Worm (Caenorhabditis elegans) whole organism, late embryonic: ENCODE measurements around the gene C10A4.13.
"Not testable (repeated sequence)": the region's sequence is repeated elsewhere in the genome, so short reads cannot be mapped to it uniquely, and the experiment has no call there.

ENCODE experiments used
- Y22D7AL.16 ChIP-seq: sonication (generic microtip); optimal IDR thresholded peaks from 2 replicates; lab custom pipeline; 2016; ENCODE audit warnings: missing genetic modification characterization, missing compliant biosample characterization
- ama-1 ChIP-seq: fragments of 150-350 bp; optimal IDR thresholded peaks from 2 replicates; lab custom pipeline; 2014
- ceh-19 ChIP-seq: fragments of 200-800 bp; sonication (Bioruptor generic); optimal IDR thresholded peaks from 2 replicates; lab custom pipeline; 2018; ENCODE audit warnings: mild to moderate bottlenecking, missing genetic modification characterization, missing compliant biosample characterization
- ceh-30 ChIP-seq: fragments of 150-350 bp; optimal IDR thresholded peaks from 2 replicates; lab custom pipeline; 2014; ENCODE audit warnings: missing biosample characterization, missing genetic modification characterization
- ceh-9 ChIP-seq: sonication (generic microtip); optimal IDR thresholded peaks from 2 replicates; lab custom pipeline; 2016; ENCODE audit warnings: mild to moderate bottlenecking, missing genetic modification characterization, inconsistent platforms, missing compliant biosample characterization
- che-1 ChIP-seq: sonication (generic microtip); optimal IDR thresholded peaks from 2 replicates; lab custom pipeline; 2016; ENCODE audit warnings: mild to moderate bottlenecking, missing genetic modification characterization, missing compliant biosample characterization
- hlh-30 ChIP-seq: sonication (generic microtip); optimal IDR thresholded peaks from 2 replicates; lab custom pipeline; 2017; ENCODE audit warnings: antibody characterized with exemption, missing genetic modification characterization, missing compliant biosample characterization; ENCODE audit not compliant: insufficient read depth
- rnt-1 ChIP-seq: sonication (generic microtip); optimal IDR thresholded peaks from 2 replicates; lab custom pipeline; 2016; ENCODE audit warnings: missing genetic modification characterization, missing compliant biosample characterization
- syd-9 ChIP-seq: sonication (generic microtip); optimal IDR thresholded peaks from 2 replicates; lab custom pipeline; 2016; ENCODE audit warnings: mild to moderate bottlenecking, missing genetic modification characterization, moderate library complexity, missing compliant biosample characterization
- tbx-2 ChIP-seq: sonication (generic microtip); optimal IDR thresholded peaks from 2 replicates; lab custom pipeline; 2016; ENCODE audit warnings: missing genetic modification characterization, missing compliant biosample characterization

- not testable (repeated sequence) for TF ChIP-seq rnt-1 (tag; lab: Kevin White, UChicago); hlh-30; ama-1 (lab: Kevin White, UChicago); Y22D7AL.16; ceh-9 (tag; lab: Kevin White, UChicago); ceh-30 (tag; lab: Kevin White, UChicago); syd-9 (tag; lab: Kevin White, UChicago); ceh-19 (GFP tag; lab: Kevin White, UChicago); che-1 (tag; lab: Kevin White, UChicago); tbx-2 (tag; lab: Kevin White, UChicago)
These were observed 32.6 kb downstream of the C10A4.13 start, which contains the start of gene C56G3.2 for ce11 chrX:7365267-7365666.
